Worm (Caenorhabditis elegans) whole organism, L1 larva: Measurements from ENCODE around the gene Y47D7A.18.

ENCODE experiments used
- C16A3.4 ChIP-seq: fragments of 150-350 bp; optimal IDR thresholded peaks from 2 replicates; lab custom pipeline; 2014; ENCODE audit warnings: missing biosample characterization, missing genetic modification characterization
- C34B4.2 ChIP-seq: sonication (generic microtip); optimal IDR thresholded peaks from 2 replicates; lab custom pipeline; 2017; ENCODE audit warnings: mild to moderate bottlenecking, missing genetic modification characterization, missing compliant biosample characterization
- F16B12.6 ChIP-seq: fragments of 150-350 bp; optimal IDR thresholded peaks from 2 replicates; lab custom pipeline; 2014; ENCODE audit warnings: missing biosample characterization, missing genetic modification characterization
- alr-1 ChIP-seq: fragments of 200-800 bp; sonication (Bioruptor generic); optimal IDR thresholded peaks from 2 replicates; lab custom pipeline; 2018; ENCODE audit warnings: borderline replicate concordance, mild to moderate bottlenecking, missing genetic modification characterization, missing compliant biosample characterization
- blmp-1 ChIP-seq: fragments of 150-350 bp; optimal IDR thresholded peaks from 2 replicates; lab custom pipeline; 2014; ENCODE audit warnings: missing biosample characterization, missing genetic modification characterization
- ceh-63 ChIP-seq: fragments of 200-800 bp; sonication (Bioruptor generic); optimal IDR thresholded peaks from 2 replicates; lab custom pipeline; 2018; ENCODE audit warnings: mild to moderate bottlenecking, missing genetic modification characterization, missing compliant biosample characterization
- ceh-8 ChIP-seq: fragments of 200-800 bp; sonication (Bioruptor generic); optimal IDR thresholded peaks from 2 replicates; lab custom pipeline; 2018; ENCODE audit warnings: mild to moderate bottlenecking, missing genetic modification characterization, moderate library complexity, missing compliant biosample characterization
- ceh-90 ChIP-seq: sonication (generic microtip); optimal IDR thresholded peaks from 2 replicates; lab custom pipeline; 2016; ENCODE audit warnings: missing genetic modification characterization, missing compliant biosample characterization
- ces-1 ChIP-seq: fragments of 150-350 bp; optimal IDR thresholded peaks from 2 replicates; lab custom pipeline; 2014; ENCODE audit warnings: missing biosample characterization, missing genetic modification reagents, missing genetic modification characterization
- dpl-1 ChIP-seq, 3 experiments: fragments of 150-350 bp in 2 of 3; sonication (generic microtip) in 1 of 3; optimal IDR thresholded peaks; 2 replicates each; lab custom pipeline; 2014 to 2017; ENCODE audit warnings: missing biosample characterization in 3 of 3, missing genetic modification characterization in 3 of 3, missing genetic modification reagents in 3 of 3
- dsc-1 ChIP-seq: sonication (generic microtip); optimal IDR thresholded peaks from 2 replicates; lab custom pipeline; 2016; ENCODE audit warnings: mild to moderate bottlenecking, missing genetic modification characterization, missing compliant biosample characterization
- efl-3 ChIP-seq: fragments of 200-800 bp; sonication (Bioruptor generic); optimal IDR thresholded peaks from 2 replicates; lab custom pipeline; 2018; ENCODE audit warnings: mild to moderate bottlenecking, missing genetic modification characterization, missing compliant biosample characterization
- egl-27 ChIP-seq, 2 experiments: fragments of 150-350 bp in 1 of 2; sonication (generic microtip); optimal IDR thresholded peaks; 3 replicates each; lab custom pipeline; 2017 to 2018; ENCODE audit warnings: missing biosample characterization in 2 of 2, missing genetic modification characterization in 2 of 2, missing genetic modification reagents in 2 of 2
- ets-5 ChIP-seq: fragments of 200-800 bp; sonication (Bioruptor generic); IDR thresholded peaks from 2 replicates; pipeline ENCODE4 v1.3.6; 2022; ENCODE audit warnings: missing genetic modification characterization, missing compliant biosample characterization
- fkh-10 ChIP-seq: sonication (generic microtip); optimal IDR thresholded peaks from 2 replicates; lab custom pipeline; 2017; ENCODE audit warnings: missing biosample characterization, missing genetic modification reagents, missing genetic modification characterization
- fkh-8 ChIP-seq: sonication (generic microtip); optimal IDR thresholded peaks from 2 replicates; lab custom pipeline; 2016; ENCODE audit warnings: mild to moderate bottlenecking, missing genetic modification characterization, missing compliant biosample characterization
- fos-1 ChIP-seq: fragments of 150-350 bp; optimal IDR thresholded peaks from 2 replicates; lab custom pipeline; 2014; ENCODE audit warnings: missing biosample characterization, missing genetic modification characterization
- grh-1 ChIP-seq: fragments of 200-800 bp; sonication (Bioruptor generic); IDR thresholded peaks from 2 replicates; pipeline ENCODE4 v1.3.6; 2022; ENCODE audit warnings: missing genetic modification reagents, missing genetic modification characterization, missing compliant biosample characterization
- hlh-4 ChIP-seq: sonication (generic microtip); optimal IDR thresholded peaks from 2 replicates; lab custom pipeline; 2016; ENCODE audit warnings: mild to moderate bottlenecking, missing genetic modification characterization, missing compliant biosample characterization
- hpl-2 ChIP-seq: fragments of 150-350 bp; optimal IDR thresholded peaks from 2 replicates; lab custom pipeline; 2014; ENCODE audit warnings: missing biosample characterization, missing genetic modification reagents, missing genetic modification characterization
- jun-1 ChIP-seq: fragments of 150-350 bp; optimal IDR thresholded peaks from 2 replicates; lab custom pipeline; 2014; ENCODE audit warnings: missing biosample characterization, missing genetic modification reagents, missing genetic modification characterization
- lin-35 ChIP-seq, 2 experiments: fragments of 150-350 bp; optimal IDR thresholded peaks; 2 replicates each; lab custom pipeline; 2014; ENCODE audit warnings: missing biosample characterization in 2 of 2, missing genetic modification characterization in 2 of 2, missing genetic modification reagents in 2 of 2
- lsy-2 ChIP-seq, 2 experiments: fragments of 150-350 bp; optimal IDR thresholded peaks; 2 replicates each; lab custom pipeline; 2014; ENCODE audit warnings: missing biosample characterization in 2 of 2, missing genetic modification characterization in 2 of 2
- mab-9 ChIP-seq: fragments of 200-800 bp; sonication (Bioruptor generic); IDR thresholded peaks from 2 replicates; pipeline ENCODE4 v1.3.6; 2022; ENCODE audit warnings: missing genetic modification reagents, missing genetic modification characterization, missing compliant biosample characterization
- mdl-1 ChIP-seq, 2 experiments: fragments of 150-350 bp; optimal IDR thresholded peaks; 2 replicates each; lab custom pipeline; 2014 to 2017; ENCODE audit warnings: missing biosample characterization in 2 of 2, missing genetic modification characterization in 2 of 2, inconsistent platforms in 1 of 2
- mef-2 ChIP-seq: fragments of 150-350 bp; optimal IDR thresholded peaks from 2 replicates; lab custom pipeline; 2014; ENCODE audit warnings: missing biosample characterization, missing genetic modification characterization
- mep-1 ChIP-seq: fragments of 150-350 bp; optimal IDR thresholded peaks from 2 replicates; lab custom pipeline; 2014; ENCODE audit warnings: missing biosample characterization, missing genetic modification characterization
- nhr-11 ChIP-seq: fragments of 150-350 bp; optimal IDR thresholded peaks from 2 replicates; lab custom pipeline; 2014; ENCODE audit warnings: missing biosample characterization, missing genetic modification characterization
- nhr-12 ChIP-seq: sonication (generic microtip); optimal IDR thresholded peaks from 2 replicates; lab custom pipeline; 2017; ENCODE audit warnings: missing biosample characterization, missing genetic modification characterization
- nhr-20 ChIP-seq: sonication (generic microtip); optimal IDR thresholded peaks from 2 replicates; lab custom pipeline; 2016; ENCODE audit warnings: mild to moderate bottlenecking, missing genetic modification characterization, missing compliant biosample characterization
- nhr-237 ChIP-seq: fragments of 150-350 bp; optimal IDR thresholded peaks from 2 replicates; lab custom pipeline; 2014; ENCODE audit warnings: missing biosample characterization, missing genetic modification characterization
- nhr-71 ChIP-seq: sonication (generic microtip); optimal IDR thresholded peaks from 2 replicates; lab custom pipeline; 2016; ENCODE audit warnings: mild to moderate bottlenecking, missing genetic modification characterization, moderate library complexity, missing compliant biosample characterization
- nhr-76 ChIP-seq: sonication (generic microtip); optimal IDR thresholded peaks from 2 replicates; lab custom pipeline; 2017; ENCODE audit warnings: missing biosample characterization, missing genetic modification characterization
- nhr-84 ChIP-seq: sonication (generic microtip); optimal IDR thresholded peaks from 2 replicates; lab custom pipeline; 2017; ENCODE audit warnings: missing biosample characterization, missing genetic modification characterization
- nhr-90 ChIP-seq: sonication (generic microtip); optimal IDR thresholded peaks from 2 replicates; lab custom pipeline; 2016; ENCODE audit warnings: mild to moderate bottlenecking, missing genetic modification characterization, missing compliant biosample characterization; ENCODE audit not compliant: poor library complexity
- pag-3 ChIP-seq: sonication (generic microtip); optimal IDR thresholded peaks from 2 replicates; lab custom pipeline; 2017; ENCODE audit warnings: missing genetic modification characterization, mild to moderate bottlenecking, missing compliant biosample characterization, antibody characterized with exemption, borderline replicate concordance; ENCODE audit not compliant: insufficient read depth
- pax-3 ChIP-seq: fragments of 200-800 bp; sonication (Bioruptor generic); optimal IDR thresholded peaks from 2 replicates; lab custom pipeline; 2018; ENCODE audit warnings: mild to moderate bottlenecking, missing genetic modification characterization, moderate library complexity, missing compliant biosample characterization
- rnt-1 ChIP-seq: sonication (generic microtip); optimal IDR thresholded peaks from 2 replicates; lab custom pipeline; 2016; ENCODE audit warnings: mild to moderate bottlenecking, missing genetic modification characterization, moderate library complexity, missing compliant biosample characterization
- sox-4 ChIP-seq: sonication (generic microtip); optimal IDR thresholded peaks from 2 replicates; lab custom pipeline; 2016; ENCODE audit warnings: missing genetic modification characterization, missing compliant biosample characterization
- tlp-1 ChIP-seq: fragments of 150-350 bp; optimal IDR thresholded peaks from 2 replicates; lab custom pipeline; 2014; ENCODE audit warnings: missing biosample characterization, missing genetic modification characterization
- unc-130 ChIP-seq: fragments of 150-350 bp; optimal IDR thresholded peaks from 2 replicates; lab custom pipeline; 2017; ENCODE audit warnings: missing biosample characterization, missing genetic modification characterization, inconsistent platforms
- unc-30 ChIP-seq: sonication (generic microtip); optimal IDR thresholded peaks from 2 replicates; lab custom pipeline; 2017; ENCODE audit warnings: missing biosample characterization, missing genetic modification characterization
- unc-86 ChIP-seq: sonication (generic microtip); optimal IDR thresholded peaks from 2 replicates; lab custom pipeline; 2016; ENCODE audit warnings: missing genetic modification characterization, missing compliant biosample characterization
- zip-4 ChIP-seq: fragments of 200-800 bp; sonication (Bioruptor generic); optimal IDR thresholded peaks from 2 replicates; lab custom pipeline; 2018; ENCODE audit warnings: mild to moderate bottlenecking, missing genetic modification characterization, moderate library complexity, missing compliant biosample characterization

Y47D7A.18 gene

DNA sequence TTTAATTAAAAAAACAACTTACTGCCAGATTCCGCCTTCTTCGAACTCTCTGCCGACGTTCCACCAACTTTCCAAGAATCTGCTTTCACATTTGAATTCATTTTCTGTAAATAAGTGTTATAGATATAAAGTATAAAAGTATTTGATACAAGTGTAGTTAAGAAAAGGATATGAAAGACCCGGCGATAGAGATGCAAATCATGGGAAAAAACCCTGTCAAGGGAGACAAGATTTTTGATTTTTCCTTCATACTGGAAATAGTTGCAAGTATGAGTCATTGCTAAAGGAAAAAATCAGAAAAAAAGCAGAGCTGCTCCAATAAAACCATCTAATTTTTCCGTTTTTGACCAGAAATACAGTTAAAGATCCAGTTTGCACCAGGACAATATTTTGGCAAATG, 20.4 kb downstream of the Y47D7A.18 start, which contains the start of gene F13A2.3:
Gene F13A2.3 (minus strand): TSS at position 101 of the 400 bp plus-strand sequence.
- TF ChIP-seq F16B12.6 (no peak), unc-130 (tag; lab: Kevin White, UChicago) (no peak), unc-30 (no peak), dpl-1 (GFP tag; optimal IDR thresholded peaks at IDR 0.05; lab: Kevin White, UChicago) (no peak), nhr-76 (tag; lab: Kevin White, UChicago) (no peak), hlh-4 (no peak), nhr-71 (tag; lab: Kevin White, UChicago) (no peak), tlp-1 (tag; lab: Kevin White, UChicago) (no peak), ets-5 (GFP tag; lab: Robert Waterston, UW) (no peak), nhr-90 (tag; lab: Kevin White, UChicago) (no peak), alr-1 (tag; lab: Kevin White, UChicago) (no peak), mef-2 (tag; lab: Kevin White, UChicago) (no peak), ceh-63 (GFP tag; lab: Kevin White, UChicago) (no peak), fkh-10 (GFP tag; lab: Kevin White, UChicago) (no peak), ces-1 (GFP tag; lab: Kevin White, UChicago) (no peak), ceh-90 (no peak), egl-27 (tag; optimal IDR thresholded peaks at IDR 0.05; lab: Kevin White, UChicago) (no peak), C16A3.4 (no peak)
- TF ChIP-seq, all 84 proteins: peak for 0

DNA sequence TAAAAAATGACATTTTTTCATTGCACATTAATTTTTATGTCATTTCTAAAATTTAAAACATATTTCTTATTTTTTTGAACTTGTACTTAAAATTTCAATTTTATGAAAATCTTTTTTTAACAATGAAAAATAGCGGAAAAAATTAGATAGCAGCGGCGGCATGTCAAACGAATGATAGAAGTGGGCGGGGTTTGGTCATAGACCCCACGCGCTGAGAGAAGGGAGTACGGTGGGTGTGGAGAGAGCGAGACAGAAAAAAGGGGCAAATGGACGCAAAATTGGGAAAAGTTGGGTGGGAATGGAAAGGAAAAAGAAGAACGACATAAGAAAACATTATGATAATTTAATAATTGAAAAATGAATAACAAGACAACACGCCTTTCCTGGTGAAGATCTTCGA, 28.7 kb downstream of the Y47D7A.18 start:
- TF ChIP-seq dsc-1 (tag; lab: Kevin White, UChicago) (no peak), mep-1 (tag; lab: Kevin White, UChicago) (no peak), C34B4.2 (tag; lab: Kevin White, UChicago) (no peak), nhr-84 (tag; lab: Kevin White, UChicago) (no peak), jun-1 (tag; lab: Kevin White, UChicago) (no peak), hpl-2 (GFP tag; lab: Kevin White, UChicago) (no peak), alr-1 (tag; lab: Kevin White, UChicago) (no peak), grh-1 (GFP tag; lab: Robert Waterston, UW) (no peak), sox-4 (tag; lab: Kevin White, UChicago) (no peak), nhr-237 (tag; lab: Kevin White, UChicago) (no peak), fos-1 (no peak), pax-3 (tag; lab: Kevin White, UChicago) (no peak), mef-2 (tag; lab: Kevin White, UChicago) (no peak), rnt-1 (tag; lab: Kevin White, UChicago) (no peak), lsy-2 (tag; optimal IDR thresholded peaks at IDR 0.05; lab: Kevin White, UChicago) (no peak)

DNA sequence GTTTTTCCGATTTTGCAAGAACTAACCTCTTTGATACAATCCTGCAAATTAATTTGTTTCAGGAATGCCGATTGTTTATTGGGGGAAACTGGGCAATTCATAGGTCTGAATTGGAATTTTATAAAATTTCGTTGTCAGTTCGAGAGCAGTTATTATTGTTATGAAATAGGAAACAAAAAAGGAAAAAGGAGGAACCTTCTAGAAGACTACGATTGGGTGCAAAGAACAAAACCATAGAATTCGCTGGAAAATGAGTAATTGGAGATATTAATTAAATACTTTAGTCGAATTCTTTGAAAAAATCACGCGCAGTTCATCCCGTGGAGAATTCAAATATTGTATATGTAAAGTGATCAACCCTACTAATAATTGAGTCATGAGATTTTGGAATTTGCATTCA, 29.2 kb downstream of the Y47D7A.18 start, which contains the start of gene F13A2.9:
Gene F13A2.9 (minus strand): TSS at position 101 of the 400 bp plus-strand sequence.
- peak; percentile 8 for TF ChIP-seq fkh-8 (tag; lab: Kevin White, UChicago)
- no peak for TF ChIP-seq grh-1 (GFP tag; lab: Robert Waterston, UW)
- no peak for TF ChIP-seq blmp-1 (tag; lab: Kevin White, UChicago)
- peak; percentile 74 for TF ChIP-seq ceh-8
- TF ChIP-seq ceh-90: peak; percentile 27
- TF ChIP-seq, all 84 proteins: peak for 3

ce11 chrV:4386173-4386572, 30.4 kb downstream of the Y47D7A.18 start, which contains the start of gene F13A2.10:
TSS of gene F13A2.10 (minus strand) at chrV:4386273.
- no peak for TF ChIP-seq unc-130 (tag; lab: Kevin White, UChicago)
- no peak for TF ChIP-seq blmp-1 (tag; lab: Kevin White, UChicago)
- TF ChIP-seq dsc-1 (tag; lab: Kevin White, UChicago): no peak
- TF ChIP-seq nhr-20 (tag; lab: Kevin White, UChicago): no peak
- TF ChIP-seq pax-3 (tag; lab: Kevin White, UChicago): no peak
- no peak for TF ChIP-seq nhr-71 (tag; lab: Kevin White, UChicago)
- TF ChIP-seq pag-3 (tag; lab: Kevin White, UChicago): no peak
- TF ChIP-seq mep-1 (tag; lab: Kevin White, UChicago): no peak
- no peak for TF ChIP-seq nhr-11 (tag; lab: Kevin White, UChicago)
- no peak for TF ChIP-seq ceh-8
- no peak for TF ChIP-seq mdl-1 (tag; optimal IDR thresholded peaks at IDR 0.05; lab: Kevin White, UChicago)
- TF ChIP-seq ets-5 (GFP tag; lab: Robert Waterston, UW): no peak
- no peak for TF ChIP-seq nhr-12 (tag; lab: Kevin White, UChicago)
- TF ChIP-seq nhr-84 (tag; lab: Kevin White, UChicago): no peak
- TF ChIP-seq efl-3: no peak
- TF ChIP-seq zip-4 (GFP tag; lab: Kevin White, UChicago): no peak
- no peak for TF ChIP-seq lsy-2 (tag; optimal IDR thresholded peaks at IDR 0.05; lab: Kevin White, UChicago)
- no peak for TF ChIP-seq lin-35 (GFP tag; optimal IDR thresholded peaks at IDR 0.05; lab: Kevin White, UChicago)
- no peak for TF ChIP-seq unc-86 (tag; lab: Kevin White, UChicago)
- no peak for TF ChIP-seq mab-9 (GFP tag; lab: Robert Waterston, UW)
